Fruit fly (Drosophila melanogaster): ENCODE data around the gene CG18476.

CG18476 gene

DNA sequence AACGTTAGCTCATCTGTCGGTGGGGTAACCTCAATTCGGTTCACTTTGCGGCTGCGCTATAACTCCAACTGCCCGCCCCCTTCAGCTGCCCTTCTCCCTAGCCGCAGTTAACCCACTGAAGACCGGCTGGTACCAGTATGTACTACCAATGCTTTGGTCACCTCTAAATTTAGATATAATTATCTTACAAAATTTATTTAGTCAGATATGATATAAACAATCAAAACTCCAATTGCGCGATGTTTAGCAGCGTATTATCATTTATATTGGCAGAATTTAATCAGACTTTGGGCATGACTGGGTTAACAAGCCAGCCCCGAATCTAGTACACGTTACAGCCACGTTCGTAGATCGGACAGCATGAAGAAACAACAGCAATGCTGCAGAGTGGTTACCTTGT, 16.2 kb downstream of the CG18476 start (continued):
- TF ChIP-seq CG13296 (GFP tag; optimal IDR thresholded peaks at IDR 0.05) (peak; percentile 51), CG10959 (GFP tag; IDR thresholded peaks at IDR 0.05) (no peak), Max (GFP tag; optimal IDR thresholded peaks at IDR 0.05) (no peak), cwo (GFP tag; optimal IDR thresholded peaks at IDR 0.05) (peak; percentile 64), klu (GFP tag; IDR thresholded peaks at IDR 0.05) (no peak), CG2889 (GFP tag; IDR thresholded peaks at IDR 0.05) (no peak), fd96Cb (tag; optimal IDR thresholded peaks at IDR 0.05) (peak; percentile 47), cas (GFP tag; IDR thresholded peaks at IDR 0.05) (no peak), run (tag; optimal IDR thresholded peaks at IDR 0.05) (peak; percentile 38), sd (tag; optimal IDR thresholded peaks at IDR 0.05) (peak; percentile 22), stc (GFP tag; IDR thresholded peaks at IDR 0.05) (peak; percentile 40; the same call in 1 of the 2 replicates), exex (tag; optimal IDR thresholded peaks at IDR 0.05) (peak; percentile 9), CG34422 (GFP tag; IDR thresholded peaks at IDR 0.05) (no peak), CG12942 (GFP tag; optimal IDR thresholded peaks at IDR 0.05) (no peak), Gug (GFP tag; IDR thresholded peaks at IDR 0.05) (no peak), pb (GFP tag; optimal IDR thresholded peaks at IDR 0.05) (no peak), CG11504 (tag; optimal IDR thresholded peaks at IDR 0.05) (peak; percentile 79), CG12391 (tag; optimal IDR thresholded peaks at IDR 0.05) (peak; percentile 59), hb (GFP tag; IDR thresholded peaks at IDR 0.05; ENCODE audit: partially characterized antibody) (no peak), pros (GFP tag; optimal IDR thresholded peaks at IDR 0.05) (no peak), Atf6 (GFP tag; IDR thresholded peaks at IDR 0.05) (peak; percentile 60; the same call in 1 of the 2 replicates), Neu2 (GFP tag; optimal IDR thresholded peaks at IDR 0.05; ENCODE audit: borderline replicate concordance) (no peak), slp2 (GFP tag; optimal IDR thresholded peaks at IDR 0.05) (no peak), CG16813 (GFP tag; IDR thresholded peaks at IDR 0.05; ENCODE audit: partially characterized antibody) (no peak), mam (GFP tag; optimal IDR thresholded peaks at IDR 0.05) (no peak), Fer3 (tag; optimal IDR thresholded peaks at IDR 0.05) (peak; percentile 55), Oli (tag; optimal IDR thresholded peaks at IDR 0.05) (peak; percentile 71), CG18599 (GFP tag; optimal IDR thresholded peaks at IDR 0.05) (peak; percentile 64), D19B (GFP tag; optimal IDR thresholded peaks at IDR 0.05) (no peak), CG12071 (GFP tag; optimal IDR thresholded peaks at IDR 0.05) (peak; percentile 54), jing (GFP tag; optimal IDR thresholded peaks at IDR 0.05) (no peak), CG9932 (GFP tag; IDR thresholded peaks at IDR 0.05) (no peak), pum (GFP tag; optimal IDR thresholded peaks at IDR 0.05) (no peak), CG4854 (GFP tag; optimal IDR thresholded peaks at IDR 0.05) (peak; percentile 8), CG3281 (GFP tag; optimal IDR thresholded peaks at IDR 0.05) (peak; percentile 41), NC2α (GFP tag; optimal IDR thresholded peaks at IDR 0.05) (no peak), HmgD (GFP tag; optimal IDR thresholded peaks at IDR 0.05) (no peak), h (optimal IDR thresholded peaks at IDR 0.05) (no peak), Bteb2 (GFP tag; optimal IDR thresholded peaks at IDR 0.05) (no peak), Optix (GFP tag; IDR thresholded peaks at IDR 0.05) (no peak), CG12659 (GFP tag; optimal IDR thresholded peaks at IDR 0.05) (peak; percentile 54), hbn (GFP tag; IDR thresholded peaks at IDR 0.05; ENCODE audit: partially characterized antibody) (no peak), Poxn (GFP tag; IDR thresholded peaks at IDR 0.05) (no peak), CG11456 (GFP tag; IDR thresholded peaks at IDR 0.05) (no peak), CG8359 (GFP tag; optimal IDR thresholded peaks at IDR 0.05; ENCODE audit: borderline replicate concordance) (no peak), Taf1 (GFP tag; IDR thresholded peaks at IDR 0.05) (no peak), CG3065 (GFP tag; optimal IDR thresholded peaks at IDR 0.05) (no peak), kah (GFP tag; optimal IDR thresholded peaks at IDR 0.05) (peak; percentile 56), CG7786 (GFP tag; optimal IDR thresholded peaks at IDR 0.05) (no peak), tap (tag; optimal IDR thresholded peaks at IDR 0.05) (peak; percentile 77), CG17385 (GFP tag; optimal IDR thresholded peaks at IDR 0.05) (peak; percentile 50), GATAe (GFP tag; conservative IDR thresholded peaks at IDR 0.05) (no peak)
